Worm (Caenorhabditis elegans) whole organism, mixed stage, embryonic: ENCODE data around the gene ubxn-4.

ENCODE experiments used
- blmp-1 ChIP-seq: fragments of 150-350 bp; optimal IDR thresholded peaks from 2 replicates; lab custom pipeline; 2014; ENCODE audit warnings: missing biosample characterization, missing genetic modification characterization
- ceh-39 ChIP-seq: fragments of 150-350 bp; optimal IDR thresholded peaks from 2 replicates; lab custom pipeline; 2014; ENCODE audit warnings: missing biosample characterization, missing genetic modification characterization
- ces-1 ChIP-seq: fragments of 150-350 bp; optimal IDR thresholded peaks from 2 replicates; lab custom pipeline; 2014; ENCODE audit warnings: missing biosample characterization, missing genetic modification reagents, missing genetic modification characterization
- elt-1 ChIP-seq: sonication (generic microtip); optimal IDR thresholded peaks from 2 replicates; lab custom pipeline; 2017; ENCODE audit warnings: missing genetic modification characterization, mild to moderate bottlenecking, missing compliant biosample characterization, antibody characterized with exemption, moderate library complexity, borderline replicate concordance; ENCODE audit not compliant: insufficient read depth
- ham-2 ChIP-seq: fragments of 200-800 bp; sonication (Bioruptor generic); optimal IDR thresholded peaks from 2 replicates; lab custom pipeline; 2018; ENCODE audit warnings: mild to moderate bottlenecking, missing genetic modification characterization, missing compliant biosample characterization
- mep-1 ChIP-seq: fragments of 150-350 bp; optimal IDR thresholded peaks from 2 replicates; lab custom pipeline; 2017; ENCODE audit warnings: missing biosample characterization, missing genetic modification reagents, missing genetic modification characterization, inconsistent platforms
- nhr-12 ChIP-seq: fragments of 150-350 bp; optimal IDR thresholded peaks from 2 replicates; lab custom pipeline; 2014; ENCODE audit warnings: missing biosample characterization, missing genetic modification characterization
- nhr-237 ChIP-seq: fragments of 150-350 bp; optimal IDR thresholded peaks from 2 replicates; lab custom pipeline; 2014; ENCODE audit warnings: missing biosample characterization, missing genetic modification characterization
- nhr-76 ChIP-seq: sonication (generic microtip); optimal IDR thresholded peaks from 2 replicates; lab custom pipeline; 2017; ENCODE audit warnings: missing biosample characterization, missing genetic modification characterization
- pha-4 ChIP-seq: fragments of 150-350 bp; optimal IDR thresholded peaks from 2 replicates; lab custom pipeline; 2018; ENCODE audit warnings: missing biosample characterization, missing genetic modification reagents, missing genetic modification characterization
- unc-39 ChIP-seq: fragments of 150-350 bp; optimal IDR thresholded peaks from 2 replicates; lab custom pipeline; 2014; ENCODE audit warnings: missing biosample characterization, missing genetic modification characterization
- unc-62 ChIP-seq: fragments of 150-350 bp; optimal IDR thresholded peaks from 2 replicates; lab custom pipeline; 2014; ENCODE audit warnings: missing biosample characterization, missing genetic modification reagents, missing genetic modification characterization
- ztf-11 ChIP-seq: fragments of 150-350 bp; optimal IDR thresholded peaks from 2 replicates; lab custom pipeline; 2014; ENCODE audit warnings: missing biosample characterization, missing genetic modification characterization

ce11 chrIII:8411976-8412375, 6.6 kb upstream of the ubxn-4 start:
- TF ChIP-seq pha-4 (tag; lab: Kevin White, UChicago) (no peak), nhr-76 (tag; lab: Kevin White, UChicago) (no peak), unc-62 (GFP tag; lab: Kevin White, UChicago) (peak; percentile 90), ztf-11 (tag; lab: Kevin White, UChicago) (no peak), nhr-237 (peak; percentile 47), elt-1 (tag; lab: Kevin White, UChicago) (no peak), nhr-12 (no peak), blmp-1 (tag; lab: Kevin White, UChicago) (no peak), ceh-39 (tag; lab: Kevin White, UChicago) (no peak), ces-1 (GFP tag; lab: Kevin White, UChicago) (peak; percentile 77), ham-2 (GFP tag; lab: Kevin White, UChicago) (peak; percentile 30), mep-1 (tag; lab: Kevin White, UChicago) (peak; percentile 74), unc-39 (tag; lab: Kevin White, UChicago) (no peak)
